Worm (Caenorhabditis elegans): ENCODE data around the gene hrg-5.
A peak's percentile ranks its signal among the peaks of the same experiment; 100 is the strongest.

- TF ChIP-seq blmp-1 (tag; optimal IDR thresholded peaks at IDR 0.05) (peak; percentile 73), dsc-1 (tag; optimal IDR thresholded peaks at IDR 0.05) (no peak), nhr-12 (tag; optimal IDR thresholded peaks at IDR 0.05) (no peak), aly-2 (tag; optimal IDR thresholded peaks at IDR 0.05) (no peak), xbp-1 (tag; optimal IDR thresholded peaks at IDR 0.05) (no peak), lin-15B (tag; optimal IDR thresholded peaks at IDR 0.05) (no peak), unc-62 (GFP tag; optimal IDR thresholded peaks at IDR 0.05) (no peak), nhr-28 (tag; optimal IDR thresholded peaks at IDR 0.05) (no peak), ceh-82 (tag; optimal IDR thresholded peaks at IDR 0.05) (no peak), elt-2 (tag; optimal IDR thresholded peaks at IDR 0.05) (no peak), fkh-8 (tag; optimal IDR thresholded peaks at IDR 0.05) (no peak)
These were observed 7.5 kb downstream of the hrg-5 start, which contains the start of gene mogs-1 for ce11 chrIV:11021512-11022268.
